Fruit fly (Drosophila melanogaster) whole organism, embryonic: ENCODE results near the gene mtsh.

Experiments used
- Adf1 ChIP-seq: fragments of 200-800 bp; sonication (Bioruptor generic); IDR thresholded peaks from 2 replicates; pipeline ENCODE4 v1.3.6; 2022; ENCODE audit warnings: missing biosample characterization, missing genetic modification characterization
- CG1233 ChIP-seq: fragments of 200-800 bp; sonication (Bioruptor generic); optimal IDR thresholded peaks from 4 replicates; lab custom pipeline; 2018; ENCODE audit warnings: missing biosample characterization, mild to moderate bottlenecking, missing genetic modification characterization
- CG15011 ChIP-seq: fragments of 200-800 bp; sonication (Bioruptor generic); optimal IDR thresholded peaks from 3 replicates; lab custom pipeline; 2018; ENCODE audit warnings: missing biosample characterization, mild to moderate bottlenecking, missing genetic modification characterization
- CG15073 ChIP-seq: fragments of 200-800 bp; sonication (Bioruptor generic); optimal IDR thresholded peaks from 2 replicates; lab custom pipeline; 2016; ENCODE audit warnings: missing biosample characterization, missing genetic modification characterization
- CG15479 ChIP-seq: fragments of 200-800 bp; sonication (Bioruptor generic); optimal IDR thresholded peaks from 3 replicates; lab custom pipeline; 2019; ENCODE audit warnings: missing biosample characterization, mild to moderate bottlenecking, missing genetic modification characterization, moderate library complexity
- CG1603 ChIP-seq: fragments of 200-800 bp; sonication (Bioruptor generic); optimal IDR thresholded peaks from 2 replicates; lab custom pipeline; 2019; ENCODE audit warnings: missing biosample characterization, mild to moderate bottlenecking, missing genetic modification characterization, moderate library complexity
- CG1647 ChIP-seq: fragments of 200-800 bp; sonication (Bioruptor generic); optimal IDR thresholded peaks from 3 replicates; lab custom pipeline; 2016; ENCODE audit warnings: missing biosample characterization, missing genetic modification characterization
- CG16863 ChIP-seq: fragments of 200-800 bp; sonication (Bioruptor generic); optimal IDR thresholded peaks from 3 replicates; lab custom pipeline; 2016; ENCODE audit warnings: missing biosample characterization, missing genetic modification characterization
- CG17359 ChIP-seq: fragments of 200-800 bp; sonication (Bioruptor generic); optimal IDR thresholded peaks from 3 replicates; lab custom pipeline; 2018; ENCODE audit warnings: missing biosample characterization, mild to moderate bottlenecking, missing genetic modification characterization, moderate library complexity
- CG17385 ChIP-seq: fragments of 200-800 bp; sonication (Bioruptor generic); optimal IDR thresholded peaks from 3 replicates; lab custom pipeline; 2018; ENCODE audit warnings: missing biosample characterization, mild to moderate bottlenecking, missing genetic modification characterization
- CG31224 ChIP-seq: fragments of 200-800 bp; sonication (Bioruptor generic); IDR thresholded peaks from 2 replicates; pipeline ENCODE4 v1.3.6; 2022; ENCODE audit warnings: missing biosample characterization, missing genetic modification characterization
- CG32767 ChIP-seq: fragments of 200-800 bp; sonication (Bioruptor generic); IDR thresholded peaks from 2 replicates; pipeline ENCODE4 v1.3.6; 2022; ENCODE audit warnings: missing biosample characterization, missing genetic modification characterization
- CG4707 ChIP-seq: fragments of 200-800 bp; sonication (Bioruptor generic); optimal IDR thresholded peaks from 2 replicates; lab custom pipeline; 2018; ENCODE audit warnings: missing biosample characterization, mild to moderate bottlenecking, missing genetic modification characterization, moderate library complexity
- CG7745 ChIP-seq: fragments of 200-800 bp; sonication (Bioruptor generic); optimal IDR thresholded peaks from 2 replicates; lab custom pipeline; 2018; ENCODE audit warnings: missing biosample characterization, mild to moderate bottlenecking, missing genetic modification characterization, moderate library complexity
- CG8359 ChIP-seq: fragments of 200-800 bp; sonication (Bioruptor generic); optimal IDR thresholded peaks from 2 replicates; lab custom pipeline; 2017; ENCODE audit warnings: missing biosample characterization, mild to moderate bottlenecking, missing genetic modification characterization, borderline replicate concordance
- CG9215 ChIP-seq: fragments of 200-800 bp; sonication (Bioruptor generic); IDR thresholded peaks from 2 replicates; pipeline ENCODE4 v1.3.6; 2022; ENCODE audit warnings: missing biosample characterization, missing genetic modification characterization
- CG9609 ChIP-seq: fragments of 200-800 bp; sonication (Bioruptor generic); optimal IDR thresholded peaks from 3 replicates; lab custom pipeline; 2016; ENCODE audit warnings: missing biosample characterization, missing genetic modification characterization
- CHES-1-like ChIP-seq: fragments of 200-800 bp; sonication (Bioruptor generic); optimal IDR thresholded peaks from 2 replicates; lab custom pipeline; 2016; ENCODE audit warnings: missing biosample characterization, missing genetic modification characterization
- Camta ChIP-seq: fragments of 200-800 bp; sonication (Bioruptor generic); optimal IDR thresholded peaks from 2 replicates; lab custom pipeline; 2016; ENCODE audit warnings: missing biosample characterization, missing genetic modification characterization
- CoRest ChIP-seq: fragments of 200-800 bp; sonication (Bioruptor generic); optimal IDR thresholded peaks from 3 replicates; lab custom pipeline; 2018; ENCODE audit warnings: missing biosample characterization, mild to moderate bottlenecking, missing genetic modification characterization, moderate library complexity
- D ChIP-seq, 2 experiments: fragments of 200-800 bp in 1 of 2; fragments of >200 bp in 1 of 2; sonication (Bioruptor generic) in 1 of 2; optimal IDR thresholded peaks; 2 replicates in 1 of 2; 3 replicates in 1 of 2; lab custom pipeline; 2017; ENCODE audit warnings: mild to moderate bottlenecking in 1 of 2, missing biosample characterization in 1 of 2, missing genetic modification characterization in 1 of 2, missing genetic modification reagents in 1 of 2
- Dip2 ChIP-seq: fragments of 200-800 bp; sonication (Bioruptor generic); IDR thresholded peaks from 2 replicates; pipeline ENCODE4 v1.3.6; 2022; ENCODE audit warnings: missing biosample characterization, missing genetic modification characterization
- Fer1 ChIP-seq: fragments of 200-800 bp; sonication (Bioruptor generic); optimal IDR thresholded peaks from 2 replicates; lab custom pipeline; 2017; ENCODE audit warnings: missing biosample characterization, mild to moderate bottlenecking, missing genetic modification characterization
- Hand ChIP-seq: fragments of 200-800 bp; sonication (Bioruptor generic); optimal IDR thresholded peaks from 2 replicates; lab custom pipeline; 2017; ENCODE audit warnings: mild to moderate bottlenecking, missing biosample characterization, missing genetic modification reagents, missing genetic modification characterization
- Hey ChIP-seq: fragments of 200-800 bp; sonication (Bioruptor generic); optimal IDR thresholded peaks from 3 replicates; lab custom pipeline; 2018; ENCODE audit warnings: missing biosample characterization, mild to moderate bottlenecking, missing genetic modification characterization
- Hr51 ChIP-seq, 2 experiments: fragments of 200-800 bp; sonication (Bioruptor generic); optimal IDR thresholded peaks; 2 replicates in 1 of 2; 3 replicates in 1 of 2; lab custom pipeline; 2016 to 2018; ENCODE audit warnings: missing biosample characterization in 2 of 2, missing genetic modification characterization in 2 of 2, mild to moderate bottlenecking in 1 of 2, moderate library complexity in 1 of 2
- Nf-YA ChIP-seq: fragments of 200-800 bp; sonication (Bioruptor generic); IDR thresholded peaks from 2 replicates; pipeline ENCODE4 v1.3.6; 2022; ENCODE audit warnings: missing biosample characterization, missing genetic modification characterization
- Trl ChIP-seq, 3 experiments: fragments of >200 bp in 2 of 3; fragments of 200-800 bp in 1 of 3; sonication (Bioruptor generic) in 1 of 3; optimal IDR thresholded peaks; 2 replicates in 1 of 3; 3 replicates in 2 of 3; lab custom pipeline; 2016 to 2017; ENCODE audit warnings: missing biosample characterization in 1 of 3, missing genetic modification characterization in 1 of 3
- Usf ChIP-seq: fragments of 200-800 bp; sonication (Bioruptor generic); optimal IDR thresholded peaks from 2 replicates; lab custom pipeline; 2017; ENCODE audit warnings: missing genotype, missing biosample characterization, missing genetic modification characterization
- Xbp1 ChIP-seq: fragments of 200-800 bp; sonication (Bioruptor generic); optimal IDR thresholded peaks from 3 replicates; lab custom pipeline; 2016; ENCODE audit warnings: missing biosample characterization, mild to moderate bottlenecking, missing genetic modification characterization
- al ChIP-seq: fragments of 200-800 bp; sonication (Bioruptor generic); IDR thresholded peaks from 2 replicates; pipeline ENCODE4 v1.3.6; 2022; ENCODE audit warnings: missing biosample characterization, missing genetic modification characterization
- aop ChIP-seq: fragments of 200-800 bp; sonication (Bioruptor generic); IDR thresholded peaks from 2 replicates; pipeline ENCODE4 v1.3.6; 2022; ENCODE audit warnings: missing biosample characterization, missing genetic modification characterization
- bowl ChIP-seq: fragments of 200-800 bp; sonication (Bioruptor generic); IDR thresholded peaks from 2 replicates; pipeline ENCODE4 v1.3.6; 2022; ENCODE audit warnings: missing biosample characterization, missing genetic modification characterization
- crol ChIP-seq: fragments of 200-800 bp; sonication (Bioruptor generic); IDR thresholded peaks from 2 replicates; pipeline ENCODE4 v1.3.6; 2022; ENCODE audit warnings: missing biosample characterization, missing genetic modification characterization
- disco-r ChIP-seq: fragments of 200-800 bp; sonication (Bioruptor generic); optimal IDR thresholded peaks from 2 replicates; lab custom pipeline; 2016; ENCODE audit warnings: missing biosample characterization, missing genetic modification characterization
- esg ChIP-seq: fragments of 200-800 bp; sonication (Bioruptor generic); conservative IDR thresholded peaks from 2 replicates; pipeline ENCODE4 v1.3.6; 2022; ENCODE audit warnings: missing biosample characterization, missing genetic modification characterization
- fd102C ChIP-seq: fragments of 200-800 bp; sonication (Bioruptor generic); optimal IDR thresholded peaks from 2 replicates; lab custom pipeline; 2018; ENCODE audit warnings: missing biosample characterization, mild to moderate bottlenecking, missing genetic modification characterization, moderate library complexity
- grau ChIP-seq: fragments of 200-800 bp; optimal IDR thresholded peaks from 3 replicates; lab custom pipeline; 2019; ENCODE audit warnings: missing biosample characterization, mild to moderate bottlenecking, missing genetic modification characterization, moderate library complexity
- gro ChIP-seq: fragments of 200-800 bp; sonication (Bioruptor generic); optimal IDR thresholded peaks from 2 replicates; lab custom pipeline; 2016; ENCODE audit warnings: missing biosample characterization, missing genetic modification characterization
- insv ChIP-seq, 2 experiments: fragments of 200-800 bp; sonication (Bioruptor generic); optimal IDR thresholded peaks; 3 replicates each; lab custom pipeline; 2016 to 2018; ENCODE audit warnings: missing biosample characterization in 2 of 2, missing genetic modification characterization in 2 of 2
- lab ChIP-seq: fragments of 200-800 bp; sonication (Bioruptor generic); optimal IDR thresholded peaks from 3 replicates; lab custom pipeline; 2017; ENCODE audit warnings: missing biosample characterization, missing genetic modification characterization, mild to moderate bottlenecking, moderate library complexity, missing genetic modification reagents
- nerfin-1 ChIP-seq: fragments of 200-800 bp; sonication (Bioruptor generic); optimal IDR thresholded peaks from 3 replicates; lab custom pipeline; 2019; ENCODE audit warnings: missing biosample characterization, mild to moderate bottlenecking, missing genetic modification characterization, moderate library complexity
- pros ChIP-seq: fragments of 200-800 bp; sonication (Bioruptor generic); optimal IDR thresholded peaks from 3 replicates; lab custom pipeline; 2019; ENCODE audit warnings: missing biosample characterization, mild to moderate bottlenecking, missing genetic modification characterization, moderate library complexity
- ranshi ChIP-seq: fragments of 200-800 bp; sonication (Bioruptor generic); IDR thresholded peaks from 2 replicates; pipeline ENCODE4 v1.3.6; 2022; ENCODE audit warnings: missing biosample characterization, missing genetic modification characterization
- sd ChIP-seq: fragments of 200-800 bp; sonication (Bioruptor generic); optimal IDR thresholded peaks from 3 replicates; lab custom pipeline; 2018; ENCODE audit warnings: missing biosample characterization, mild to moderate bottlenecking, missing genetic modification characterization, moderate library complexity
- slbo ChIP-seq: fragments of 200-800 bp; sonication (Bioruptor generic); IDR thresholded peaks from 2 replicates; pipeline ENCODE4 v1.3.6; 2022; ENCODE audit warnings: missing biosample characterization, missing genetic modification characterization
- sna ChIP-seq: fragments of 200-800 bp; sonication (Bioruptor generic); IDR thresholded peaks from 2 replicates; pipeline ENCODE4 v1.3.6; 2022; ENCODE audit warnings: missing biosample characterization, missing genetic modification characterization; ENCODE audit not compliant: partially characterized antibody
- sob ChIP-seq: fragments of 200-800 bp; sonication (Bioruptor generic); IDR thresholded peaks from 2 replicates; pipeline ENCODE4 v1.3.6; 2022; ENCODE audit warnings: missing biosample characterization, missing genetic modification characterization
- ttk ChIP-seq: fragments of 200-800 bp; sonication (Bioruptor generic); IDR thresholded peaks from 2 replicates; pipeline ENCODE4 v2.1.2; 2022; ENCODE audit warnings: missing biosample characterization, missing genetic modification characterization

The mtsh gene

dm6 chr2L:8289352-8290091, 30.2 kb downstream of the mtsh start (continued):
- no peak for TF ChIP-seq CG17359
- TF ChIP-seq CG4707 (GFP tag; lab: Kevin White, UChicago) = no peak
- TF ChIP-seq Hr51 (GFP tag; optimal IDR thresholded peaks at IDR 0.05; lab: Kevin White, UChicago) = no peak
- peak; percentile 56 for TF ChIP-seq pros
- TF ChIP-seq D (optimal IDR thresholded peaks at IDR 0.05; lab: Kevin White, UChicago) = no peak
- TF ChIP-seq D (GFP tag; optimal IDR thresholded peaks at IDR 0.05; lab: Kevin White, UChicago) = peak; percentile 1
- no peak for TF ChIP-seq grau (tag; lab: Kevin White, UChicago)
- TF ChIP-seq sna (GFP tag; lab: Robert Waterston, UW) = no peak
- no peak for TF ChIP-seq CG9609
- no peak for TF ChIP-seq Trl (optimal IDR thresholded peaks at IDR 0.05; lab: Kevin White, UChicago)
- no peak for TF ChIP-seq Trl (GFP tag; optimal IDR thresholded peaks at IDR 0.05; lab: Kevin White, UChicago)
- TF ChIP-seq Usf (GFP tag; lab: Kevin White, UChicago) = no peak
- no peak for TF ChIP-seq Xbp1 (GFP tag; lab: Kevin White, UChicago)
- TF ChIP-seq slbo (GFP tag; lab: Robert Waterston, UW) = no peak
- TF ChIP-seq Hey (tag; lab: Kevin White, UChicago) = no peak
- TF ChIP-seq gro (GFP tag; lab: Kevin White, UChicago) = no peak
- no peak for TF ChIP-seq al (GFP tag; lab: Robert Waterston, UW)
- TF ChIP-seq Dip2 (GFP tag; lab: Robert Waterston, UW) = no peak
- TF ChIP-seq sd (tag; lab: Kevin White, UChicago) = peak; percentile 58
- TF ChIP-seq Adf1 (GFP tag; lab: Robert Waterston, UW) = no peak
- TF ChIP-seq CG15011 (GFP tag; lab: Kevin White, UChicago) = no peak
- TF ChIP-seq disco-r = no peak
- no peak for TF ChIP-seq CG16863 (GFP tag; lab: Kevin White, UChicago)
- no peak for TF ChIP-seq sob
- TF ChIP-seq Hand (GFP tag; lab: Kevin White, UChicago) = no peak
- no peak for TF ChIP-seq nerfin-1 (tag; lab: Kevin White, UChicago)
- no peak for TF ChIP-seq bowl
- TF ChIP-seq crol = peak; percentile 78
- no peak for TF ChIP-seq Camta
- peak; percentile 17 for TF ChIP-seq fd102C (GFP tag; lab: Kevin White, UChicago)
- TF ChIP-seq CG15479 (GFP tag; lab: Kevin White, UChicago) = peak; percentile 36
- no peak for TF ChIP-seq Nf-YA
- TF ChIP-seq CG32767 (GFP tag; lab: Robert Waterston, UW) = no peak
- TF ChIP-seq CG15073 (GFP tag; lab: Kevin White, UChicago) = no peak
- TF ChIP-seq CG1647 (GFP tag; lab: Kevin White, UChicago) = no peak
- no peak for TF ChIP-seq CG8359 (GFP tag; lab: Kevin White, UChicago)
- TF ChIP-seq lab (GFP tag; lab: Kevin White, UChicago) = no peak
- TF ChIP-seq CG1603 (tag; lab: Kevin White, UChicago) = peak; percentile 14
- no peak for TF ChIP-seq CHES-1-like (GFP tag; lab: Kevin White, UChicago)
- TF ChIP-seq CG17385 (GFP tag; lab: Kevin White, UChicago) = no peak
- no peak for TF ChIP-seq ttk (GFP tag; lab: Robert Waterston, UW)
- peak; percentile 91 for TF ChIP-seq CG7745 (tag; lab: Kevin White, UChicago)
- no peak for TF ChIP-seq esg (GFP tag; lab: Robert Waterston, UW)
- no peak for TF ChIP-seq CoRest (tag; lab: Kevin White, UChicago)
- no peak for TF ChIP-seq CG31224 (GFP tag; lab: Robert Waterston, UW)
- no peak for TF ChIP-seq aop (GFP tag; lab: Robert Waterston, UW)
- TF ChIP-seq Fer1 (GFP tag; lab: Kevin White, UChicago) = no peak
- TF ChIP-seq CG1233 (GFP tag; lab: Kevin White, UChicago) = no peak
- no peak for TF ChIP-seq ranshi (GFP tag; lab: Robert Waterston, UW)
- no peak for TF ChIP-seq CG9215 (GFP tag; lab: Robert Waterston, UW)
- no peak for TF ChIP-seq insv (GFP tag; optimal IDR thresholded peaks at IDR 0.05; lab: Kevin White, UChicago)
